Worm (Caenorhabditis elegans) whole organism, L4 larva: ENCODE data around the gene ttbk-3.

Experiments
- F37D6.2 ChIP-seq: sonication (generic microtip); optimal IDR thresholded peaks from 2 replicates; lab custom pipeline; 2016; ENCODE audit warnings: mild to moderate bottlenecking, missing genetic modification characterization, missing compliant biosample characterization
- T20F7.1 ChIP-seq: fragments of 200-800 bp; sonication (Bioruptor generic); optimal IDR thresholded peaks from 2 replicates; lab custom pipeline; 2018; ENCODE audit warnings: mild to moderate bottlenecking, missing genetic modification characterization, missing compliant biosample characterization
- T26A8.4 ChIP-seq: fragments of 200-800 bp; sonication (Bioruptor generic); IDR thresholded peaks from 2 replicates; pipeline ENCODE4 v1.3.6; 2022; ENCODE audit warnings: missing genetic modification characterization, missing compliant biosample characterization
- Y105C5A.15 ChIP-seq: fragments of 200-800 bp; sonication (Bioruptor generic); IDR thresholded peaks from 2 replicates; pipeline ENCODE4 v1.3.6; 2022; ENCODE audit warnings: missing genetic modification characterization, missing compliant biosample characterization
- aha-1 ChIP-seq: fragments of 150-350 bp; peaks from one replicate; lab custom pipeline; 2014; ENCODE audit warnings: missing biosample characterization, missing genetic modification characterization
- aly-2 ChIP-seq: sonication (generic microtip); optimal IDR thresholded peaks from 2 replicates; lab custom pipeline; 2018; ENCODE audit warnings: missing biosample characterization, missing genetic modification characterization
- arid-1 ChIP-seq: fragments of 200-800 bp; sonication (Bioruptor generic); conservative IDR thresholded peaks from 2 replicates; pipeline ENCODE4 v1.3.6; 2022; ENCODE audit warnings: missing genetic modification reagents, missing genetic modification characterization, missing compliant biosample characterization
- ceh-28 ChIP-seq: fragments of 150-350 bp; optimal IDR thresholded peaks from 2 replicates; lab custom pipeline; 2014; ENCODE audit warnings: missing biosample characterization, missing genetic modification reagents, missing genetic modification characterization
- ceh-44 ChIP-seq: fragments of 200-800 bp; sonication (Bioruptor generic); IDR thresholded peaks from 2 replicates; pipeline ENCODE4 v1.3.6; 2022; ENCODE audit warnings: missing genetic modification reagents, missing genetic modification characterization, missing compliant biosample characterization
- ces-1 ChIP-seq: fragments of 150-350 bp; sonication (generic microtip); optimal IDR thresholded peaks from 4 replicates; lab custom pipeline; 2014; ENCODE audit warnings: missing biosample characterization, missing genetic modification reagents, missing genetic modification characterization
- daf-12 ChIP-seq: fragments of 150-350 bp; optimal IDR thresholded peaks from 2 replicates; lab custom pipeline; 2014; ENCODE audit warnings: missing biosample characterization, missing genetic modification reagents, missing genetic modification characterization
- daf-16 ChIP-seq, 3 experiments: sonication (generic microtip); optimal IDR thresholded peaks; 2 replicates each; lab custom pipeline; 2016 to 2017; ENCODE audit warnings: missing genetic modification characterization in 3 of 3, missing genetic modification reagents in 3 of 3, mild to moderate bottlenecking in 2 of 3, missing compliant biosample characterization in 2 of 3, missing biosample characterization in 1 of 3, moderate library complexity in 1 of 3
- dmd-6 ChIP-seq: fragments of 200-800 bp; sonication (Bioruptor generic); IDR thresholded peaks from 2 replicates; pipeline ENCODE4 v1.3.6; 2022; ENCODE audit warnings: missing genetic modification reagents, missing genetic modification characterization, missing compliant biosample characterization
- dmd-9 ChIP-seq: fragments of 200-800 bp; sonication (Bioruptor generic); IDR thresholded peaks from 2 replicates; pipeline ENCODE4 v1.3.6; 2022; ENCODE audit warnings: missing genetic modification reagents, missing genetic modification characterization, missing compliant biosample characterization
- dve-1 ChIP-seq: sonication (generic microtip); optimal IDR thresholded peaks from 2 replicates; lab custom pipeline; 2017; ENCODE audit warnings: antibody characterized with exemption, mild to moderate bottlenecking, missing genetic modification characterization, missing compliant biosample characterization; ENCODE audit not compliant: insufficient read depth
- fkh-10 ChIP-seq: fragments of 150-350 bp; optimal IDR thresholded peaks from 2 replicates; lab custom pipeline; 2014; ENCODE audit warnings: missing biosample characterization, missing genetic modification reagents, missing genetic modification characterization
- fos-1 ChIP-seq: fragments of 150-350 bp; optimal IDR thresholded peaks from 2 replicates; lab custom pipeline; 2014; ENCODE audit warnings: missing biosample characterization, missing genetic modification characterization
- gei-8 ChIP-seq: fragments of 200-800 bp; sonication (Bioruptor generic); optimal IDR thresholded peaks from 2 replicates; lab custom pipeline; 2018; ENCODE audit warnings: mild to moderate bottlenecking, missing genetic modification characterization, missing compliant biosample characterization
- hlh-30 ChIP-seq: sonication (generic microtip); optimal IDR thresholded peaks from 2 replicates; lab custom pipeline; 2017; ENCODE audit warnings: antibody characterized with exemption, mild to moderate bottlenecking, missing genetic modification characterization, missing compliant biosample characterization; ENCODE audit not compliant: insufficient read depth
- lim-7 ChIP-seq: fragments of 200-800 bp; sonication (Bioruptor generic); IDR thresholded peaks from 2 replicates; pipeline ENCODE4 v1.3.6; 2022; ENCODE audit warnings: missing genetic modification characterization, missing compliant biosample characterization
- lin-38 ChIP-seq: fragments of 200-800 bp; sonication (Bioruptor generic); IDR thresholded peaks from 2 replicates; pipeline ENCODE4 v1.3.6; 2022; ENCODE audit warnings: missing genetic modification reagents, missing genetic modification characterization, missing compliant biosample characterization
- lin-39 ChIP-seq: fragments of 150-350 bp; optimal IDR thresholded peaks from 2 replicates; lab custom pipeline; 2014; ENCODE audit warnings: missing biosample characterization, missing genetic modification reagents, missing genetic modification characterization
- lir-3 ChIP-seq: sonication (generic microtip); optimal IDR thresholded peaks from 2 replicates; lab custom pipeline; 2016; ENCODE audit warnings: mild to moderate bottlenecking, missing genetic modification characterization, missing compliant biosample characterization
- madf-5 ChIP-seq, 2 experiments: fragments of 200-800 bp; sonication (Bioruptor generic); IDR thresholded peaks; 2 replicates each; pipeline ENCODE4 v1.3.6; 2022; ENCODE audit warnings: missing compliant biosample characterization in 2 of 2, missing genetic modification characterization in 2 of 2
- nhr-10 ChIP-seq: fragments of 150-350 bp; optimal IDR thresholded peaks from 2 replicates; lab custom pipeline; 2014; ENCODE audit warnings: missing biosample characterization, missing genetic modification characterization
- nhr-102 ChIP-seq: sonication (generic microtip); optimal IDR thresholded peaks from 2 replicates; lab custom pipeline; 2016; ENCODE audit warnings: mild to moderate bottlenecking, missing genetic modification characterization, moderate library complexity, missing compliant biosample characterization
- nhr-42 ChIP-seq: fragments of 200-800 bp; sonication (Bioruptor generic); IDR thresholded peaks from 2 replicates; pipeline ENCODE4 v1.3.6; 2022; ENCODE audit warnings: missing genetic modification characterization, missing compliant biosample characterization
- nhr-48 ChIP-seq: sonication (generic microtip); optimal IDR thresholded peaks from 2 replicates; lab custom pipeline; 2016; ENCODE audit warnings: mild to moderate bottlenecking, missing genetic modification characterization, missing compliant biosample characterization
- pqm-1 ChIP-seq: sonication (generic microtip); optimal IDR thresholded peaks from 2 replicates; lab custom pipeline; 2017; ENCODE audit warnings: missing biosample characterization, missing genetic modification characterization
- saeg-2 ChIP-seq: fragments of 200-800 bp; sonication (Bioruptor generic); IDR thresholded peaks from 2 replicates; pipeline ENCODE4 v1.3.6; 2022; ENCODE audit warnings: missing genetic modification reagents, missing genetic modification characterization, missing compliant biosample characterization
- set-16 ChIP-seq: fragments of 200-800 bp; sonication (Bioruptor generic); IDR thresholded peaks from 2 replicates; pipeline ENCODE4 v1.3.6; 2022; ENCODE audit warnings: missing genetic modification reagents, missing genetic modification characterization, missing compliant biosample characterization
- tag-97 ChIP-seq: fragments of 200-800 bp; sonication (Bioruptor generic); IDR thresholded peaks from 2 replicates; pipeline ENCODE4 v1.3.6; 2022; ENCODE audit warnings: missing genetic modification characterization, missing compliant biosample characterization
- unc-130 ChIP-seq: sonication (generic microtip); optimal IDR thresholded peaks from 2 replicates; lab custom pipeline; 2016; ENCODE audit warnings: missing genetic modification reagents, missing genetic modification characterization, missing compliant biosample characterization
- zip-11 ChIP-seq: fragments of 200-800 bp; sonication (Bioruptor generic); IDR thresholded peaks from 2 replicates; pipeline ENCODE4 v1.3.6; 2022; ENCODE audit warnings: missing genetic modification characterization, missing compliant biosample characterization

ttbk-3 gene

ce11 chrIV:9857952-9858488 lies 31.7 kb downstream of the ttbk-3 start, which contains the start of gene npp-1 (continued):
- TF ChIP-seq hlh-30 (tag; lab: Kevin White, UChicago) (no peak), unc-130 (GFP tag; lab: Kevin White, UChicago) (peak; percentile 10), ces-1 (GFP tag; lab: Kevin White, UChicago) (no peak), fos-1 (tag; lab: Kevin White, UChicago) (no peak), saeg-2 (GFP tag; lab: Robert Waterston, UW) (no peak), lim-7 (GFP tag; lab: Robert Waterston, UW) (no peak), T26A8.4 (no peak)

DNA sequence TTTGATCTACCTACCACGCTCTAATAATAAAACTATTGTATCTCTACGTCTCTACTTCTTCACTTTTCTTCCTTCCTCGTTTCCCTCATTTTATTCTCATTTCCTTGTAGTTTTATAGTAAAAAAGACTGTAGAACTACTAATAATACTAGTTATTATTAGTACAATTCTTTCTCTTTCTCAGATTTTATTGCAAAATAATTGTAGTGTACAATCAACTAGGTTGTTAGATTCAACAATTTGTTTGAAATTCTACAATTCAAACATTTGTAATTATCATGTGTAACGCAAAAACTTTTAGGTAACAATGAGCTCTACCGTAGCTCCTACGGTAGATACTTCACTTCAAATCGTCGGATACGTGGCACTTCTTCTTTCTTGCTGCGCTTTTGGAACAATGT lies 34.0 kb downstream of the ttbk-3 start, which contains the start of gene K07F5.12:
K07F5.12 (plus strand) TSS at position 301 of the 400 bp plus-strand sequence.
- TF ChIP-seq dmd-9 (GFP tag; lab: Robert Waterston, UW) (no peak), F37D6.2 (tag; lab: Kevin White, UChicago) (no peak), nhr-10 (no peak), Y105C5A.15 (GFP tag; lab: Robert Waterston, UW) (no peak), ceh-44 (no peak), madf-5 (GFP tag; IDR thresholded peaks at IDR 0.05; lab: Robert Waterston, UW) (no peak), lir-3 (tag; lab: Kevin White, UChicago) (no peak), arid-1 (GFP tag; lab: Robert Waterston, UW) (no peak), nhr-48 (tag; lab: Kevin White, UChicago) (no peak), dmd-6 (no peak), lin-39 (no peak), nhr-102 (tag; lab: Kevin White, UChicago) (no peak), set-16 (GFP tag; lab: Robert Waterston, UW) (no peak), zip-11 (GFP tag; lab: Robert Waterston, UW) (no peak), gei-8 (no peak), nhr-42 (no peak), daf-12 (tag; lab: Kevin White, UChicago) (no peak), tag-97 (no peak)

DNA sequence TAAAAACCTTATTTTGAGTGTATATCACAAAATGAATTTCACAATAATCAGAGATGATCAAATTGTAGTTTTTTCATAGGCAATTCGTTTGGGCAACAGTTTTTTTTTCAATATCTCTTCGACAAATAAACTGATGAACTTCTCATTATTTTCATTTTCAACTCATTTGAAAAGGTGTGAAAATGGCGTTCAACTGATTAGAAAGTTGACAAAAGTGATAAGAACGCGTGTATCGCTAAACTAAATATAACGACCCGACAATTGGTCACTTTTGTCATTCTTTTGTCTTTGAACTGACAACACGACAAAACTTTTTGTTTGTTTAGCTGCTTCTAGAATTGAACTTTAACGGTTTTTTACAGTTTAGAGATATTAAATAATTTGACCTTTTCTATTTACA lies 34.8 kb downstream of the ttbk-3 start:
- no peak for TF ChIP-seq aly-2 (tag; lab: Kevin White, UChicago)
- TF ChIP-seq T20F7.1, result no peak
- peak; percentile 47 for TF ChIP-seq pqm-1 (tag; lab: Kevin White, UChicago)
- TF ChIP-seq dmd-6, result peak; percentile 30; the same call in 1 of the 2 replicates
- TF ChIP-seq dve-1 (tag; lab: Kevin White, UChicago), result peak; percentile 13
- TF ChIP-seq, all 104 proteins: peak for 3

ce11 chrIV:9852818-9853466 lies 36.8 kb downstream of the ttbk-3 start:
- TF ChIP-seq daf-16 (GFP tag; optimal IDR thresholded peaks at IDR 0.05; lab: Kevin White, UChicago), result no peak
- no peak for TF ChIP-seq daf-16 (tag; optimal IDR thresholded peaks at IDR 0.05; lab: Kevin White, UChicago)
- TF ChIP-seq set-16 (GFP tag; lab: Robert Waterston, UW), result peak; percentile 93

ce11 chrIV:9852250-9852649 lies 37.5 kb downstream of the ttbk-3 start, which contains the start of gene ssq-1:
Gene ssq-1 (plus strand): TSS chrIV:9852550.
- TF ChIP-seq gei-8 (no peak), tag-97 (no peak)

DNA sequence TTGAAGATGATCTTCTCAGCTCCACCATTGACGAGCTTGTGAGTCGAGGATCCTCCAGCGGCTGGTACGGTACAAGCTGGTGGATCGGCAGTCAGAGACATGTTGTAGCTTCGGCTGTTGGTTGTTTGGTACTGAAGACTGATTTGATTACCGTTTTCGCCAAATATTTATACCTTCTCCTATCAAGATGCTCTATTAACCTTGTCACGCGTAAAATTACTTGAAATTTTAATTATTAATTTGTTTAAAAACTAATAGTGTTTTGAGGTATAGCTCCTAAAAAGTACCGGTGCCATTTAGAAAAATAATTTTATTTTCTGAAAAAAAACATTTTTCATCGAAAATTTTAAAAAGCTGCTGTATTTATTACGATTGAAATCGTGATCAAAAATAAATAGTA lies 38.8 kb downstream of the ttbk-3 start, which contains the start of gene ssp-10:
ssp-10 (minus strand) TSS at position 101 of the 400 bp plus-strand sequence.
- TF ChIP-seq aha-1 (tag; lab: Kevin White, UChicago) (no peak), fkh-10 (GFP tag; lab: Kevin White, UChicago) (no peak), ceh-28 (tag; lab: Kevin White, UChicago) (no peak), lin-38 (GFP tag; lab: Robert Waterston, UW) (no peak), aly-2 (tag; lab: Kevin White, UChicago) (no peak)
- TF ChIP-seq, all 104 proteins: peak for 0
